Worm (Caenorhabditis elegans) whole organism, young adult: Measurements from ENCODE around the gene R07E5.19.

ENCODE experiments used
- B0019.2 ChIP-seq: fragments of 200-800 bp; sonication (Bioruptor generic); conservative IDR thresholded peaks from 2 replicates; pipeline ENCODE4 v1.3.6; 2022; ENCODE audit warnings: missing genetic modification reagents, missing genetic modification characterization, missing compliant biosample characterization
- B0261.1 ChIP-seq: sonication (generic microtip); optimal IDR thresholded peaks from 2 replicates; lab custom pipeline; 2016; ENCODE audit warnings: mild to moderate bottlenecking, missing genetic modification characterization, moderate library complexity, missing compliant biosample characterization
- B0336.3 ChIP-seq: fragments of 200-800 bp; sonication (Bioruptor generic); IDR thresholded peaks from 2 replicates; pipeline ENCODE4 v1.3.6; 2022; ENCODE audit warnings: missing genetic modification characterization, missing compliant biosample characterization
- D2030.7 ChIP-seq: fragments of 200-800 bp; sonication (Bioruptor generic); IDR thresholded peaks from 2 replicates; pipeline ENCODE4 v1.3.6; 2022; ENCODE audit warnings: missing genetic modification reagents, missing genetic modification characterization, missing compliant biosample characterization
- F22D6.2 ChIP-seq: sonication (generic microtip); optimal IDR thresholded peaks from 2 replicates; lab custom pipeline; 2016; ENCODE audit warnings: mild to moderate bottlenecking, missing genetic modification characterization, missing compliant biosample characterization
- F23B12.7 ChIP-seq: sonication (generic microtip); optimal IDR thresholded peaks from 2 replicates; lab custom pipeline; 2017; ENCODE audit warnings: missing genetic modification characterization, mild to moderate bottlenecking, missing compliant biosample characterization, antibody characterized with exemption, moderate library complexity; ENCODE audit not compliant: insufficient read depth
- F33H1.4 ChIP-seq: fragments of 200-800 bp; sonication (Bioruptor generic); IDR thresholded peaks from 2 replicates; pipeline ENCODE4 v1.3.6; 2022; ENCODE audit warnings: missing genetic modification reagents, missing genetic modification characterization, missing compliant biosample characterization
- F57C9.4 ChIP-seq: sonication (generic microtip); optimal IDR thresholded peaks from 2 replicates; lab custom pipeline; 2017; ENCODE audit warnings: mild to moderate bottlenecking, missing genetic modification characterization, missing compliant biosample characterization
- T07F8.4 ChIP-seq: sonication (generic microtip); optimal IDR thresholded peaks from 2 replicates; lab custom pipeline; 2016; ENCODE audit warnings: mild to moderate bottlenecking, missing genetic modification characterization, moderate library complexity, missing compliant biosample characterization
- Y56A3A.18 ChIP-seq: fragments of 200-800 bp; sonication (Bioruptor generic); IDR thresholded peaks from 2 replicates; pipeline ENCODE4 v1.3.6; 2022; ENCODE audit warnings: missing genetic modification reagents, missing genetic modification characterization, missing compliant biosample characterization
- Y67H2A.10 ChIP-seq: fragments of 200-800 bp; sonication (Bioruptor generic); conservative IDR thresholded peaks from 2 replicates; pipeline ENCODE4 v1.3.6; 2022; ENCODE audit warnings: missing genetic modification reagents, missing genetic modification characterization, missing compliant biosample characterization
- attf-3 ChIP-seq: fragments of 200-800 bp; sonication (Bioruptor generic); conservative IDR thresholded peaks from 2 replicates; pipeline ENCODE4 v1.3.6; 2022; ENCODE audit warnings: missing genetic modification reagents, missing genetic modification characterization, missing compliant biosample characterization
- attf-5 ChIP-seq: fragments of 200-800 bp; sonication (Bioruptor generic); optimal IDR thresholded peaks from 2 replicates; lab custom pipeline; 2018; ENCODE audit warnings: mild to moderate bottlenecking, missing genetic modification characterization, missing compliant biosample characterization
- bed-2 ChIP-seq: fragments of 200-800 bp; sonication (Bioruptor generic); IDR thresholded peaks from 2 replicates; pipeline ENCODE4 v1.3.6; 2022; ENCODE audit warnings: missing genetic modification reagents, missing genetic modification characterization, missing compliant biosample characterization
- cebp-1 ChIP-seq, 2 experiments: fragments of 200-800 bp in 1 of 2; sonication (Bioruptor generic) in 1 of 2; sonication (generic microtip) in 1 of 2; IDR thresholded peaks in 1 of 2; optimal IDR thresholded peaks in 1 of 2; 2 replicates each; pipeline versions ENCODE4 v1.3.6 to Lab custom; 2017 to 2022; ENCODE audit warnings: missing compliant biosample characterization in 2 of 2, missing genetic modification characterization in 2 of 2, mild to moderate bottlenecking in 1 of 2, missing genetic modification reagents in 1 of 2, moderate library complexity in 1 of 2
- cebp-2 ChIP-seq: fragments of 200-800 bp; sonication (Bioruptor generic); IDR thresholded peaks from 2 replicates; pipeline ENCODE4 v1.3.6; 2022; ENCODE audit warnings: missing genetic modification characterization, missing compliant biosample characterization
- ceh-27 ChIP-seq: fragments of 200-800 bp; sonication (Bioruptor generic); optimal IDR thresholded peaks from 2 replicates; lab custom pipeline; 2018; ENCODE audit warnings: mild to moderate bottlenecking, missing genetic modification characterization, moderate library complexity, missing compliant biosample characterization
- die-1 ChIP-seq: sonication (generic microtip); optimal IDR thresholded peaks from 2 replicates; lab custom pipeline; 2016; ENCODE audit warnings: missing genotype, mild to moderate bottlenecking, missing genetic modification characterization, missing compliant biosample characterization
- dox-1 ChIP-seq: fragments of 200-800 bp; sonication (Bioruptor generic); IDR thresholded peaks from 2 replicates; pipeline ENCODE4 v1.3.6; 2022; ENCODE audit warnings: missing genetic modification reagents, missing genetic modification characterization, missing compliant biosample characterization
- dpff-1 ChIP-seq: sonication (generic microtip); optimal IDR thresholded peaks from 2 replicates; lab custom pipeline; 2017; ENCODE audit warnings: mild to moderate bottlenecking, missing genetic modification characterization, missing compliant biosample characterization
- egl-18 ChIP-seq: fragments of 200-800 bp; sonication (Bioruptor generic); IDR thresholded peaks from 2 replicates; pipeline ENCODE4 v1.3.6; 2022; ENCODE audit warnings: missing genetic modification reagents, missing genetic modification characterization, missing compliant biosample characterization
- fkh-3 ChIP-seq: sonication (generic microtip); optimal IDR thresholded peaks from 2 replicates; lab custom pipeline; 2016; ENCODE audit warnings: mild to moderate bottlenecking, missing genetic modification characterization, missing compliant biosample characterization
- hlh-12 ChIP-seq: sonication (generic microtip); optimal IDR thresholded peaks from 2 replicates; lab custom pipeline; 2016; ENCODE audit warnings: missing genetic modification characterization, missing compliant biosample characterization
- hmg-1.2 ChIP-seq: fragments of 200-800 bp; sonication (Bioruptor generic); IDR thresholded peaks from 2 replicates; pipeline ENCODE4 v1.3.6; 2022; ENCODE audit warnings: missing genetic modification reagents, missing genetic modification characterization, missing compliant biosample characterization
- hmg-20 ChIP-seq: fragments of 200-800 bp; sonication (Bioruptor generic); IDR thresholded peaks from 2 replicates; pipeline ENCODE4 v1.3.6; 2022; ENCODE audit warnings: missing genetic modification reagents, missing genetic modification characterization, missing compliant biosample characterization
- lag-1 ChIP-seq: fragments of 200-800 bp; sonication (Bioruptor generic); IDR thresholded peaks from 2 replicates; pipeline ENCODE4 v1.3.6; 2022; ENCODE audit warnings: missing genetic modification reagents, missing genetic modification characterization, missing compliant biosample characterization
- let-607 ChIP-seq, 2 experiments: fragments of 200-800 bp in 1 of 2; sonication (Bioruptor generic) in 1 of 2; sonication (generic microtip) in 1 of 2; optimal IDR thresholded peaks; 2 replicates each; lab custom pipeline; 2016 to 2018; ENCODE audit warnings: mild to moderate bottlenecking in 2 of 2, missing compliant biosample characterization in 2 of 2, missing genetic modification characterization in 2 of 2, moderate library complexity in 2 of 2, missing genotype in 1 of 2
- mcd-1 ChIP-seq: fragments of 200-800 bp; sonication (Bioruptor generic); IDR thresholded peaks from 2 replicates; pipeline ENCODE4 v1.3.6; 2022; ENCODE audit warnings: missing genetic modification reagents, missing genetic modification characterization, missing compliant biosample characterization
- mel-28 ChIP-seq: sonication (generic microtip); optimal IDR thresholded peaks from 2 replicates; lab custom pipeline; 2016; ENCODE audit warnings: borderline replicate concordance, mild to moderate bottlenecking, missing genetic modification characterization, missing compliant biosample characterization
- nhr-120 ChIP-seq: fragments of 200-800 bp; sonication (Bioruptor generic); IDR thresholded peaks from 2 replicates; pipeline ENCODE4 v1.3.6; 2022; ENCODE audit warnings: missing genetic modification characterization, missing compliant biosample characterization
- sea-2 ChIP-seq: fragments of 200-800 bp; sonication (Bioruptor generic); IDR thresholded peaks from 2 replicates; pipeline ENCODE4 v1.3.6; 2022; ENCODE audit warnings: missing genetic modification characterization, missing compliant biosample characterization
- snpc-4 ChIP-seq, 5 experiments: fragments of 150-350 bp in 1 of 5; sonication (generic microtip) in 4 of 5; optimal IDR thresholded peaks; 2 replicates each; lab custom pipeline; 2014 to 2018; ENCODE audit warnings: missing genetic modification characterization in 5 of 5, missing biosample characterization in 3 of 5, antibody characterized with exemption in 2 of 5, mild to moderate bottlenecking in 2 of 5, missing compliant biosample characterization in 2 of 5, missing genotype in 2 of 5, moderate library complexity in 2 of 5, missing genetic modification reagents in 1 of 5
- somi-1 ChIP-seq: fragments of 200-800 bp; sonication (Bioruptor generic); optimal IDR thresholded peaks from 2 replicates; lab custom pipeline; 2018; ENCODE audit warnings: mild to moderate bottlenecking, missing genetic modification characterization, missing compliant biosample characterization
- sptf-2 ChIP-seq: fragments of 200-800 bp; sonication (Bioruptor generic); optimal IDR thresholded peaks from 2 replicates; lab custom pipeline; 2018; ENCODE audit warnings: mild to moderate bottlenecking, missing genetic modification characterization, missing compliant biosample characterization
- tbx-9 ChIP-seq: sonication (generic microtip); optimal IDR thresholded peaks from 2 replicates; lab custom pipeline; 2016; ENCODE audit warnings: borderline replicate concordance, missing genetic modification characterization, inconsistent platforms, missing compliant biosample characterization
- tlf-1 ChIP-seq: fragments of 200-800 bp; sonication (Bioruptor generic); optimal IDR thresholded peaks from 2 replicates; lab custom pipeline; 2018; ENCODE audit warnings: mild to moderate bottlenecking, missing genetic modification characterization, missing compliant biosample characterization
- unc-130 ChIP-seq: sonication (generic microtip); optimal IDR thresholded peaks from 2 replicates; lab custom pipeline; 2016; ENCODE audit warnings: missing genetic modification reagents, missing genetic modification characterization, missing compliant biosample characterization
- zim-3 ChIP-seq: sonication (generic microtip); optimal IDR thresholded peaks from 2 replicates; lab custom pipeline; 2017; ENCODE audit warnings: mild to moderate bottlenecking, missing genetic modification characterization, moderate library complexity, missing compliant biosample characterization
- ztf-26 ChIP-seq: sonication (generic microtip); optimal IDR thresholded peaks from 2 replicates; lab custom pipeline; 2017; ENCODE audit warnings: missing genetic modification characterization, missing compliant biosample characterization
- ztf-3 ChIP-seq: fragments of 200-800 bp; sonication (Bioruptor generic); optimal IDR thresholded peaks from 2 replicates; lab custom pipeline; 2018; ENCODE audit warnings: mild to moderate bottlenecking, missing genetic modification characterization, missing compliant biosample characterization
- ztf-6 ChIP-seq: fragments of 200-800 bp; sonication (Bioruptor generic); IDR thresholded peaks from 2 replicates; pipeline ENCODE4 v1.3.6; 2022; ENCODE audit warnings: missing genetic modification reagents, missing genetic modification characterization, missing compliant biosample characterization

Gene R07E5.19

DNA sequence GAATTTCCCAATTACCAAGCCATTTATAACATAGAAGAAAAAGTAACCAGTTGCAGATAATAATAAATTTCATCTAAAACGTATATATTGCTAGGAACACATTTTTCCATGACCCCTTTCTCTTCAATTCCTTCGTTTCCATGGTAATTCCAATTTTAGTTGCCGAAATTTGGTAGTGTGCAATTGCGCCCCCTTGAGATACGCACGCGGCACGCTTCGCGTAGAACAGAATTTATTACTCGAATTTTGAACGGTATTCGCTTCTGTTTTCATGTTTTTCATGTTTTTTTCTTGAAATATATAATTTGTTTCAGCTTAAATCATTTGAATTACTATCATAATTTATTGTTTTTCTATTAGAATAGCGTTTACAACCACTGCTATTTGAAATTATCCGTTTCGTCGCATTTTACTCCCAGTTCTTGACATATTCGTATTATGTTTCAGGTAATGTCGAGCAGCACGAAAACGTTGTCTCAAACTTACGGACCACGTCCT lies 13.5 kb downstream of the R07E5.19 start, which contains the start of the genes R07E5.17 and snfc-5 (continued):
- TF ChIP-seq B0336.3 (GFP tag; lab: Robert Waterston, UW) (no peak), sptf-2 (GFP tag; lab: Kevin White, UChicago) (no peak), cebp-2 (no peak), hlh-12 (tag; lab: Kevin White, UChicago) (no peak), D2030.7 (no peak), mcd-1 (0 out of 2 replicates have a peak, but pooled peaks have one; percentile 22), T07F8.4 (tag; lab: Kevin White, UChicago) (no peak), dpff-1 (no peak), F23B12.7 (peak; percentile 32), tbx-9 (tag; lab: Kevin White, UChicago) (no peak), tlf-1 (GFP tag; lab: Kevin White, UChicago) (no peak), dox-1 (0 out of 2 replicates have a peak, but pooled peaks have one; percentile 28), B0261.1 (no peak)

DNA sequence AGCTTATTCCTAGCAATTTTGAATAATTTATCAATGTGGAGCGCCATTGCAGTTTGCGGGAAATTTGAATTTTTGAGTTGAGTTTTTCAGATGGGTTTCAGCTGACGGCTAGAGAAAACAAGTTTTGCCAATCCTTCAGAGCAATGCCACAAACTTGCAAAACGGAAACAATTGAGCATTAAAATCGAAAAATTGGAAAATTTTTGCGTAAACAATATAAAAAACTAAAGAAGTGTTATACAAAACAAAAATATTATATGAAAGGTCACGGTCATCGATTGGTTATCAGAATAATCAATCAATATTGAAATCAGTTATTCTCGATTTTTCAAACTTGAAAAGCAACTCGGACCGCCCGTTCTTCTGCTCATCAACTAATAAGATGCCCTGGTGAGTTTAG lies 16.7 kb downstream of the R07E5.19 start, which contains the start of gene R07E5.15:
Gene R07E5.15 (plus strand): TSS at position 301 of the 400 bp plus-strand sequence.
- no peak for TF ChIP-seq somi-1 (GFP tag; lab: Kevin White, UChicago)
- TF ChIP-seq ztf-3 (GFP tag; lab: Kevin White, UChicago): no peak
- TF ChIP-seq Y56A3A.18: no peak
- no peak for TF ChIP-seq attf-3 (GFP tag; lab: Robert Waterston, UW)
- no peak for TF ChIP-seq ztf-26 (tag; lab: Kevin White, UChicago)
- TF ChIP-seq cebp-1 (GFP tag; IDR thresholded peaks at IDR 0.05; lab: Robert Waterston, UW): no peak
- no peak for TF ChIP-seq cebp-1 (tag; optimal IDR thresholded peaks at IDR 0.05; lab: Kevin White, UChicago)
- TF ChIP-seq die-1: no peak
- TF ChIP-seq F57C9.4: no peak
- no peak for TF ChIP-seq mel-28 (tag; lab: Kevin White, UChicago)
- TF ChIP-seq ceh-27 (GFP tag; lab: Kevin White, UChicago): no peak
- TF ChIP-seq mcd-1: no peak
- TF ChIP-seq snpc-4 (GFP tag; optimal IDR thresholded peaks at IDR 0.05; lab: Kevin White, UChicago): no peak
- no peak for TF ChIP-seq snpc-4 (tag; optimal IDR thresholded peaks at IDR 0.05; lab: Kevin White, UChicago)
- no peak for TF ChIP-seq B0019.2 (GFP tag; lab: Robert Waterston, UW)
- no peak for TF ChIP-seq hmg-1.2 (GFP tag; lab: Robert Waterston, UW)
- TF ChIP-seq sea-2 (GFP tag; lab: Robert Waterston, UW): no peak
- no peak for TF ChIP-seq lag-1
- TF ChIP-seq ztf-6: no peak
- TF ChIP-seq Y67H2A.10 (GFP tag; lab: Robert Waterston, UW): no peak
- no peak for TF ChIP-seq hmg-20 (GFP tag; lab: Robert Waterston, UW)
- no peak for TF ChIP-seq zim-3

DNA sequence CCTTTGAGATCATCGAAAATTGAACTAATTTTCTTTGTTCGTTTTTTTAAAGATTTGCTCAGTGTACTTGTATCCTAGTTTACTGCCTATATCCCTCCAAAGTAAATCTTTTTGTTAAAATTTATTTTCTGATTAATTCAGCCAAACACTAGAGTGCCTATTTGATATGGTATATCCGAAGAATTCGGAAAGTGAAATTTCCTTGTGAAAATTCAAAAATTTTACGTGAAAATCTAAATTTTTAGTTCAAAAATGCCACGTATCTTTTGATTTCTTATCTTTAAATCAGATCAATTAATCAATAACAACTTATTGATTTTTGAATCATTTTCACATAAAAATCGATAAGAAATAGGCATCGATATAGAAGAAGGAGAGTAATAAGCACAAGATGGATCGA lies 19.4 kb downstream of the R07E5.19 start, which contains the start of gene R07E5.6:
Gene R07E5.6 (plus strand): TSS at position 301 of the 400 bp plus-strand sequence.
- TF ChIP-seq fkh-3 (tag; lab: Kevin White, UChicago): no peak
- TF ChIP-seq attf-5 (GFP tag; lab: Kevin White, UChicago): no peak
- TF ChIP-seq tlf-1 (GFP tag; lab: Kevin White, UChicago): no peak
- no peak for TF ChIP-seq unc-130
- TF ChIP-seq cebp-2: no peak
- no peak for TF ChIP-seq F22D6.2 (tag; lab: Kevin White, UChicago)
- TF ChIP-seq bed-2 (GFP tag; lab: Robert Waterston, UW): no peak
- no peak for TF ChIP-seq nhr-120 (GFP tag; lab: Robert Waterston, UW)
- no peak for TF ChIP-seq B0261.1
- no peak for TF ChIP-seq let-607 (tag; optimal IDR thresholded peaks at IDR 0.05; lab: Kevin White, UChicago)
- no peak for TF ChIP-seq F33H1.4 (GFP tag; lab: Robert Waterston, UW)
- no peak for TF ChIP-seq egl-18 (GFP tag; lab: Robert Waterston, UW)
